Worm (Caenorhabditis elegans) whole organism, mixed stage, embryonic: Measurements from ENCODE around the gene gst-31.

Source experiments
- lsy-2 ChIP-seq: fragments of 150-350 bp; optimal IDR thresholded peaks from 2 replicates; lab custom pipeline; 2014; ENCODE audit warnings: missing biosample characterization, missing genetic modification characterization
- mab-5 ChIP-seq: fragments of 150-350 bp; optimal IDR thresholded peaks from 2 replicates; lab custom pipeline; 2014; ENCODE audit warnings: missing biosample characterization, missing genetic modification characterization
- nhr-12 ChIP-seq: fragments of 150-350 bp; optimal IDR thresholded peaks from 2 replicates; lab custom pipeline; 2014; ENCODE audit warnings: missing biosample characterization, missing genetic modification characterization
- nhr-237 ChIP-seq: fragments of 150-350 bp; optimal IDR thresholded peaks from 2 replicates; lab custom pipeline; 2014; ENCODE audit warnings: missing biosample characterization, missing genetic modification characterization
- unc-39 ChIP-seq: fragments of 150-350 bp; optimal IDR thresholded peaks from 2 replicates; lab custom pipeline; 2014; ENCODE audit warnings: missing biosample characterization, missing genetic modification characterization
- unc-62 ChIP-seq: fragments of 150-350 bp; optimal IDR thresholded peaks from 2 replicates; lab custom pipeline; 2014; ENCODE audit warnings: missing biosample characterization, missing genetic modification reagents, missing genetic modification characterization

DNA sequence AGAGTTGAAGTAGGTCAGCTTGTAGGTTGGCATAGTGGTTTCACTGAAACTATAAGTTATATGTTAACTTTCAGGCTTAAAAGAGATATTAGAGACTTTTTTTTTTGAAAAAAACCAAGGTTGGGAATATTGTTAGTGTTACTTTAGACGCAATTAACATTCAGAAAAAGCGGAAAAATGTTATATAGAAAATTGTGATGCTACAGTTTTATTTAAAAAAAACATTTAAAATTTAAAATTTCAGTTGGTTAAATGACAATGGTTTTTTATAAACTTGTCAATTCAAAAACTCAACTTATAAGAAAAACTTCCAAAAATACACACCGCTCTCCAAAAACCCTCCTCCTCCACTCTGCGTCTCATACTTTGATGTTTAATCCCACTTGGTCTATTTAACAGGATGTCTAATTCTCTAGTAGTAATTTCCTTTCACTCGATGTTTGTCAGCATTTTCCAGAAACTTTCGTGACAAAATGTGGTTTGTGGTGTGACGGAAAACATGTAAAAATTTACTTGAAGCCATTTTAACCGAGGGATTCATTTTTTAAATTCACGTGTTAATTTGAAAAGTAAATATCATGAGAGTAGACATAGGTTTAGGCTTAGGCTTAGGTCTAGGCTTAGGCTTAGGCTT lies at the start of gene gst-31:
- TF ChIP-seq lsy-2 (no peak), nhr-237 (tag; lab: Kevin White, UChicago) (no peak), unc-62 (GFP tag; lab: Kevin White, UChicago) (no peak), unc-39 (tag; lab: Kevin White, UChicago) (no peak), mab-5 (tag; lab: Kevin White, UChicago) (no peak), nhr-12 (no peak)
